Fruit fly (Drosophila melanogaster) whole organism, embryonic: Measurements from ENCODE around the gene sdk.

Source experiments
- CG12236 ChIP-seq: fragments of 200-800 bp; sonication (Bioruptor generic); optimal IDR thresholded peaks from 2 replicates; lab custom pipeline; 2016; ENCODE audit warnings: missing biosample characterization, missing genetic modification characterization
- vnd ChIP-seq: fragments of 200-800 bp; sonication (Bioruptor generic); IDR thresholded peaks from 3 replicates; pipeline ENCODE4 v1.3.6; 2022; ENCODE audit warnings: missing biosample characterization, missing genetic modification characterization; ENCODE audit not compliant: partially characterized antibody

dm6 chrX:709495-709894 is 22.9 kb downstream of the sdk start:
- no peak for TF ChIP-seq vnd (GFP tag; lab: Robert Waterston, UW)
- no peak for TF ChIP-seq CG12236 (GFP tag; lab: Kevin White, UChicago)
